Fruit fly (Drosophila melanogaster) whole organism, embryonic: ENCODE data around the gene Mzt1.

Experiments used
- Abd-B ChIP-seq: fragments of 200-800 bp; sonication (Bioruptor generic); optimal IDR thresholded peaks from 2 replicates; lab custom pipeline; 2018; ENCODE audit warnings: missing biosample characterization, mild to moderate bottlenecking, missing genetic modification characterization, moderate library complexity
- Adf1 ChIP-seq: fragments of 200-800 bp; sonication (Bioruptor generic); IDR thresholded peaks from 2 replicates; pipeline ENCODE4 v1.3.6; 2022; ENCODE audit warnings: missing biosample characterization, missing genetic modification characterization
- Aef1 ChIP-seq: fragments of 200-800 bp; sonication (Bioruptor generic); IDR thresholded peaks from 3 replicates; pipeline ENCODE4 v1.3.6; 2022; ENCODE audit warnings: missing biosample characterization, missing genetic modification characterization
- Blimp-1 ChIP-seq: fragments of 200-800 bp; sonication (Bioruptor generic); optimal IDR thresholded peaks from 3 replicates; lab custom pipeline; 2018; ENCODE audit warnings: missing biosample characterization, missing genetic modification characterization, mild to moderate bottlenecking, moderate library complexity, missing genetic modification reagents
- CG14667 ChIP-seq: fragments of 200-800 bp; sonication (Bioruptor generic); IDR thresholded peaks from 2 replicates; pipeline ENCODE4 v1.3.6; 2022; ENCODE audit warnings: missing biosample characterization, missing genetic modification characterization
- CG15479 ChIP-seq: fragments of 200-800 bp; sonication (Bioruptor generic); optimal IDR thresholded peaks from 3 replicates; lab custom pipeline; 2019; ENCODE audit warnings: missing biosample characterization, mild to moderate bottlenecking, missing genetic modification characterization, moderate library complexity
- CG17568 ChIP-seq: fragments of 200-800 bp; sonication (Bioruptor generic); optimal IDR thresholded peaks from 2 replicates; lab custom pipeline; 2018; ENCODE audit warnings: missing biosample characterization, mild to moderate bottlenecking, missing genetic modification characterization, moderate library complexity
- CG18262 ChIP-seq: fragments of 200-800 bp; optimal IDR thresholded peaks from 3 replicates; lab custom pipeline; 2019; ENCODE audit warnings: missing biosample characterization, mild to moderate bottlenecking, missing genetic modification characterization, moderate library complexity
- CG32532 ChIP-seq: fragments of 200-800 bp; sonication (Bioruptor generic); IDR thresholded peaks from 2 replicates; pipeline ENCODE4 v1.3.6; 2022; ENCODE audit warnings: missing biosample characterization, missing genetic modification characterization
- CG32767 ChIP-seq: fragments of 200-800 bp; sonication (Bioruptor generic); IDR thresholded peaks from 2 replicates; pipeline ENCODE4 v1.3.6; 2022; ENCODE audit warnings: missing biosample characterization, missing genetic modification characterization
- CG4328 ChIP-seq: fragments of 200-800 bp; sonication (Bioruptor generic); optimal IDR thresholded peaks from 3 replicates; lab custom pipeline; 2017; ENCODE audit warnings: missing biosample characterization, missing genetic modification reagents, missing genetic modification characterization
- CG6689 ChIP-seq: fragments of 200-800 bp; sonication (Bioruptor generic); IDR thresholded peaks from 2 replicates; pipeline ENCODE4 v1.3.6; 2022; ENCODE audit warnings: missing biosample characterization, missing genetic modification characterization
- CG7839 ChIP-seq: fragments of 200-800 bp; sonication (Bioruptor generic); optimal IDR thresholded peaks from 3 replicates; lab custom pipeline; 2018; ENCODE audit warnings: missing biosample characterization, mild to moderate bottlenecking, missing genetic modification characterization, moderate library complexity
- Drgx ChIP-seq: fragments of 200-800 bp; sonication (Bioruptor generic); IDR thresholded peaks from 2 replicates; pipeline ENCODE4 v1.3.6; 2022; ENCODE audit warnings: missing biosample characterization, missing genetic modification characterization
- E2f2 ChIP-seq: fragments of 200-800 bp; sonication (Bioruptor generic); IDR thresholded peaks from 2 replicates; pipeline ENCODE4 v1.3.6; 2022; ENCODE audit warnings: missing biosample characterization, missing genetic modification characterization
- Ets65A ChIP-seq: fragments of 200-800 bp; sonication (Bioruptor generic); peaks from one replicate; lab custom pipeline; 2016; ENCODE audit warnings: missing biosample characterization, missing genetic modification characterization
- Jarid2 ChIP-seq: fragments of 200-800 bp; sonication (Bioruptor generic); optimal IDR thresholded peaks from 3 replicates; lab custom pipeline; 2017; ENCODE audit warnings: mild to moderate bottlenecking, missing biosample characterization, missing genetic modification reagents, missing genetic modification characterization
- Nf-YA ChIP-seq: fragments of 200-800 bp; sonication (Bioruptor generic); IDR thresholded peaks from 2 replicates; pipeline ENCODE4 v1.3.6; 2022; ENCODE audit warnings: missing biosample characterization, missing genetic modification characterization
- Optix ChIP-seq: fragments of 200-800 bp; sonication (Bioruptor generic); IDR thresholded peaks from 3 replicates; pipeline ENCODE4 v1.3.6; 2022; ENCODE audit warnings: missing biosample characterization, missing genetic modification characterization
- Pdp1 ChIP-seq, 2 experiments: fragments of 200-800 bp; sonication (Bioruptor generic); optimal IDR thresholded peaks; 3 replicates each; lab custom pipeline; 2016; ENCODE audit warnings: missing biosample characterization in 2 of 2, missing genetic modification characterization in 2 of 2, mild to moderate bottlenecking in 1 of 2, moderate library complexity in 1 of 2
- Sox102F ChIP-seq: fragments of 200-800 bp; sonication (Bioruptor generic); optimal IDR thresholded peaks from 2 replicates; lab custom pipeline; 2018; ENCODE audit warnings: missing biosample characterization, mild to moderate bottlenecking, missing genetic modification characterization, moderate library complexity
- abd-A ChIP-seq: fragments of 200-800 bp; sonication (Bioruptor generic); optimal IDR thresholded peaks from 3 replicates; lab custom pipeline; 2019; ENCODE audit warnings: missing biosample characterization, mild to moderate bottlenecking, missing genetic modification characterization, moderate library complexity
- bbx ChIP-seq: fragments of 200-800 bp; sonication (Bioruptor generic); IDR thresholded peaks from 2 replicates; pipeline ENCODE4 v1.3.6; 2022; ENCODE audit warnings: missing biosample characterization, missing genetic modification characterization; ENCODE audit not compliant: partially characterized antibody
- caup ChIP-seq: fragments of 200-800 bp; sonication (Bioruptor generic); optimal IDR thresholded peaks from 3 replicates; lab custom pipeline; 2017; ENCODE audit warnings: missing biosample characterization, mild to moderate bottlenecking, missing genetic modification characterization, moderate library complexity; ENCODE audit not compliant: severe bottlenecking
- ci ChIP-seq: fragments of 200-800 bp; sonication (Bioruptor generic); IDR thresholded peaks from 3 replicates; pipeline ENCODE4 v1.3.6; 2022; ENCODE audit warnings: missing biosample characterization, missing genetic modification characterization
- dmrt11E ChIP-seq: fragments of 200-800 bp; sonication (Bioruptor generic); optimal IDR thresholded peaks from 3 replicates; lab custom pipeline; 2018; ENCODE audit warnings: missing biosample characterization, mild to moderate bottlenecking, missing genetic modification characterization, moderate library complexity
- ems ChIP-seq: fragments of 200-800 bp; sonication (Bioruptor generic); optimal IDR thresholded peaks from 3 replicates; lab custom pipeline; 2016; ENCODE audit warnings: missing biosample characterization, missing genetic modification characterization
- grn ChIP-seq: fragments of 200-800 bp; sonication (Bioruptor generic); optimal IDR thresholded peaks from 3 replicates; lab custom pipeline; 2017; ENCODE audit warnings: missing biosample characterization, missing genetic modification characterization
- hth ChIP-seq: fragments of >200 bp; optimal IDR thresholded peaks from 2 replicates; lab custom pipeline; 2017; ENCODE audit warnings: inconsistent platforms
- inv ChIP-seq: fragments of 200-800 bp; sonication (Bioruptor generic); IDR thresholded peaks from 2 replicates; pipeline ENCODE4 v1.3.6; 2022; ENCODE audit warnings: missing biosample characterization, missing genetic modification characterization; ENCODE audit not compliant: partially characterized antibody
- lov ChIP-seq, 2 experiments: fragments of 200-800 bp in 1 of 2; fragments of >200 bp in 1 of 2; sonication (Bioruptor generic) in 1 of 2; IDR thresholded peaks in 1 of 2; optimal IDR thresholded peaks in 1 of 2; 2 replicates in 1 of 2; 3 replicates in 1 of 2; pipeline versions ENCODE4 v1.3.6 to Lab custom; 2017 to 2022; ENCODE audit warnings: missing biosample characterization in 1 of 2, missing genetic modification characterization in 1 of 2
- oc ChIP-seq: fragments of 200-800 bp; sonication (Bioruptor generic); optimal IDR thresholded peaks from 2 replicates; lab custom pipeline; 2018; ENCODE audit warnings: missing biosample characterization, mild to moderate bottlenecking, missing genetic modification characterization, moderate library complexity
- odd ChIP-seq: fragments of 200-800 bp; sonication (Bioruptor generic); optimal IDR thresholded peaks from 2 replicates; lab custom pipeline; 2017; ENCODE audit warnings: missing biosample characterization, mild to moderate bottlenecking, missing genetic modification characterization
- pfk ChIP-seq: fragments of 200-800 bp; sonication (Bioruptor generic); optimal IDR thresholded peaks from 2 replicates; lab custom pipeline; 2018; ENCODE audit warnings: missing biosample characterization, mild to moderate bottlenecking, missing genetic modification characterization, moderate library complexity
- pros ChIP-seq: fragments of 200-800 bp; sonication (Bioruptor generic); optimal IDR thresholded peaks from 3 replicates; lab custom pipeline; 2019; ENCODE audit warnings: missing biosample characterization, mild to moderate bottlenecking, missing genetic modification characterization, moderate library complexity
- sqz ChIP-seq: fragments of 200-800 bp; sonication (Bioruptor generic); optimal IDR thresholded peaks from 3 replicates; lab custom pipeline; 2018; ENCODE audit warnings: missing biosample characterization, mild to moderate bottlenecking, missing genetic modification characterization
- twi ChIP-seq: fragments of 200-800 bp; optimal IDR thresholded peaks from 2 replicates; lab custom pipeline; 2019; ENCODE audit warnings: missing biosample characterization, mild to moderate bottlenecking, missing genetic modification characterization, moderate library complexity
- unpg ChIP-seq: fragments of 200-800 bp; sonication (Bioruptor generic); optimal IDR thresholded peaks from 3 replicates; lab custom pipeline; 2018; ENCODE audit warnings: missing biosample characterization, mild to moderate bottlenecking, missing genetic modification characterization, moderate library complexity
- vvl ChIP-seq: fragments of 200-800 bp; sonication (Bioruptor generic); IDR thresholded peaks from 2 replicates; pipeline ENCODE4 v1.3.6; 2022; ENCODE audit warnings: missing biosample characterization, missing genetic modification characterization
- z ChIP-seq: fragments of 200-800 bp; sonication (Bioruptor generic); IDR thresholded peaks from 3 replicates; pipeline ENCODE4 v1.3.6; 2022; ENCODE audit warnings: missing biosample characterization, missing genetic modification characterization
- zen ChIP-seq: fragments of 200-800 bp; sonication (Bioruptor generic); optimal IDR thresholded peaks from 3 replicates; lab custom pipeline; 2018; ENCODE audit warnings: missing biosample characterization, mild to moderate bottlenecking, missing genetic modification characterization, moderate library complexity

Mzt1 gene

DNA sequence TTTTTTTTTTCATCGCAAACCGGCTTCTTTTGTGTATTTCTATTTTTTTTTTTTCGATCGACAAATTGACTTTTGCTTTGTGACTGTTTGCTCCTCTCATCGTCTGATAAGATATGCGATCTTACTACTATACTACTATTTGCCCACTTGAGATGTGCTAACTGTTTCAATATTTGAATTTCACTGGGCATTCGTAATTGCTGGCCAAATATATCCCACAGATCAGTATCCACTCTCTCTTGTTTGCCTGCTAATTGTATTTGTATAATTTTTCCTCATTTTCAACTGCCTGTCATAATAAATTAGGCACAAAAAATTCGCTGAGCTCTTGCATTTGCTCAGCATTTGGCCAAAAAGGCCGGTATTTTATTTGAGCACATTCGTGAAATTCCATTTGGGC, 44.3 kb downstream of the Mzt1 start (continued):
- TF ChIP-seq dmrt11E (tag; lab: Kevin White, UChicago) (no peak), inv (GFP tag; lab: Robert Waterston, UW) (no peak), hth (lab: Kevin White, UChicago) (no peak), caup (peak; percentile 6), CG6689 (no peak), CG32532 (GFP tag; lab: Robert Waterston, UW) (no peak), unpg (peak; percentile 12), ems (GFP tag; lab: Kevin White, UChicago) (no peak)
- TF ChIP-seq, all 482 proteins: peak for 18

DNA sequence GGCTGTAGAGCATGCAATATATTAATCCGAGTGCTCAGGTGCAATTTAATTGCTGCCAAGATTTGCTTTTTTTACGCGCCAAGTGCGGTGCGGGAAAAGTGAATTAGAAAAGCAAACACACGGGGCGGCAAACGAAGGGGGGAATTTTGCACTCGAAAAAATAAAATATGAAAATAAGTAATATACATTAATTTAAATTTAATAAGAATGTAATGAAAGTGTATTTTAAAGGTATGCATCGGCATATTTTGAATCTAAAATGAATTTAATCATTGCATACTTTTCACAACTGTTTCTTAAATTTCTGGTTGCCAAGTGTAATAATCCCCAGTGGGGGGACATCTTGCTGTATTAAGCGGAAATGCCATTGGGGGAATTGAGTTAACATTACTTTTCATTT, 45.1 kb downstream of the Mzt1 start:
- TF ChIP-seq CG32532 (GFP tag; lab: Robert Waterston, UW): 0 out of 2 replicates have a peak, but pooled peaks have one; percentile 13
- TF ChIP-seq bbx (GFP tag; lab: Robert Waterston, UW): no peak
- TF ChIP-seq, all 482 proteins: peak for 1

DNA sequence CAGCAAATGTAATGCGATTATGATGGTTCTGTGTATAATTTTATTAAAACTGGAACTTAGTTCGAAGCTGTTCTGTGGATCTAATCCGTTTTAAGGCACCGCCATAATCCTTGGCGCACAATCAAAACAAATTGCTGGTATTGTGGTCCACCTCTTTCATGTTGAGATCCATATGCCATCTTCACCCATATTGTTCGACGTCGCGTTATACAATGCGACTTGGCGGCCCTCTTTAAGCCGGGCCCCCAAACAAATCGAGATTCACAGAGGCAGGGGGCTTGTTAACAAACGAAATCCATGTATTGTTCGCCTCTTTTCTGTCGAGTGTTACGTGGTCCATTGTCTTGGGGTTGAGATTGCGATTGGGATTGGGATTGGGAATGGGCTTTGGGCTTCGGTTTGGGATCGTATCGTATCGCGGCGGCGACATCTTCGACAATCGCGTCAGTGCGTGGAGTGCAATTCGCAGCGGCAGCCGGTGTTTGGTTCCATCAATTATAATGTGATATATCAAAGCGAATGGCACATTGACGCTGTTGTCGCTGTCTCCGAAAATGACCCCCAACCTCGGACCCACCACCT, 47.8 kb downstream of the Mzt1 start:
- TF ChIP-seq CG4328 (GFP tag; lab: Kevin White, UChicago): no peak
- TF ChIP-seq oc (tag; lab: Kevin White, UChicago): peak; percentile 91
- TF ChIP-seq Pdp1 (GFP tag; optimal IDR thresholded peaks at IDR 0.05; lab: Kevin White, UChicago): peak in 1 of 2 experiments; percentile 76
- peak; percentile 4 for TF ChIP-seq Sox102F (GFP tag; lab: Kevin White, UChicago)
- TF ChIP-seq grn (GFP tag; lab: Kevin White, UChicago): peak; percentile 55
- TF ChIP-seq, all 482 proteins: peak for 4

DNA sequence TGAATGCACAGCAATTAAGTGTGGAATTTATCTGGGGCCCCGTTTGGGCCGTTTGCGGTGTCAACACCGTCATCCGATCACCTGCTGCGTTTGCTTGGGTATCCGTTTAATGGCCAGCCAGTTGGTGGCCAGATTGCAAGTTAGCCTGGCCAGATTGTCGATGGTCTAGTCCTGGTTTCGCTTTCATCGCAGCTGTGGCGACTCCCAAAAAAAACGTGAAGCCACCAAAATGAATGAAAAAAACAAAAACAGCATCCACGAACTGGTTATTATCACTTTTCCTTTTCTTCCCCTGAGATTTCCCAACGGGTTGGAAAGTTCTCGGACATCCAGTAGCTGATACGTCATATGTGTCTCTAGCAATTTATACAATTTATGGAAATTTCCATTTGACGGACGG, 48.5 kb downstream of the Mzt1 start:
- no peak for TF ChIP-seq CG14667 (GFP tag; lab: Robert Waterston, UW)
- TF ChIP-seq Blimp-1 (GFP tag; lab: Kevin White, UChicago): peak; percentile 95
- TF ChIP-seq lov (optimal IDR thresholded peaks at IDR 0.05; lab: Kevin White, UChicago): no peak
- no peak for TF ChIP-seq lov (GFP tag; IDR thresholded peaks at IDR 0.05; lab: Robert Waterston, UW)
- no peak for TF ChIP-seq E2f2 (GFP tag; lab: Robert Waterston, UW)
- TF ChIP-seq zen (tag; lab: Kevin White, UChicago): peak; percentile 51
- no peak for TF ChIP-seq Abd-B
- no peak for TF ChIP-seq pfk (GFP tag; lab: Kevin White, UChicago)
- peak; percentile 48 for TF ChIP-seq twi
- peak; percentile 22 for TF ChIP-seq Ets65A
- TF ChIP-seq Optix (GFP tag; lab: Robert Waterston, UW): no peak
- TF ChIP-seq abd-A: peak; percentile 38
- TF ChIP-seq CG18262 (tag; lab: Kevin White, UChicago): no peak
- no peak for TF ChIP-seq Nf-YA (GFP tag; lab: Robert Waterston, UW)

DNA sequence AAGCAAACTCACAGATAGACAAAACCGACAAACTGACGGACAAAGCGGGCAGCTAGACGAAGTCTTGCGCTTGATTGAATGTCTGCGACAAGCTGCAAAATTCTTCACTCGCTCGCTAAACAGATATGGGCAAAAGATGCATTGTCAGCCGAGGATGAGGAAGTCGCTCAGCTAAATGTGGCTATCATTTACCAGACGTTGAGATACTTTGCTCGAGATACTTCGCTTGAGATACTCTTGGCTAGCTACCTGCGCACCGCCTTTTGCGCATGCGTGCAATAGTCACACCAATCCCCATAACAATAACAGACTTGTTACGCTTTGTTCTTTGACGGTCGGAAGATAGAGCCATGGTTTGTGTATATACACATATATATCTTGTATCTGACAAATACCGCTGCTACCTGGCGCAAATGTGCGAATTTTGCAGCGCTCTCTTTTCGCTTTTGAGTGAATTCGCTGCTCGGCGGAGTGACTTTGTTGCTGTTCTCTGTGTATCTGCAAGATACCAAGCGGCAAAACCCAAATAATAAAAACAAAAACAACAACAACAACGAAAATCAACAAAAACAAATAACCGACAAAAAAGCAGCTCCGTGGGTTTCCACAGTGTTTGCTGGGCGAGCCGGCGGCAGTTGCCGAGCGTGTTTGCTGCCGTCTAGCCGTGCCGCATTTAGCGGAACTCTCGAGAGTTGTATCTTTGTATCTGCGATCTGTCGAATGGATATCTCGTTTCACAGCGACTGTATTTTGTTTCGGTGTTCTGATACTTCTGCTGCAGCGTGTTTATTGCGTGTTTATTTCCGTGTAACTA, 49.8 kb downstream of the Mzt1 start:
- 0 out of 2 replicates have a peak, but pooled peaks have one; percentile 16 for TF ChIP-seq CG32767 (GFP tag; lab: Robert Waterston, UW)
- 0 out of 2 replicates have a peak, but pooled peaks have one; percentile 23 for TF ChIP-seq Drgx (GFP tag; lab: Robert Waterston, UW)
- TF ChIP-seq Aef1: 0 out of 3 replicates have a peak, but pooled peaks have one; percentile 33
- peak; percentile 6; the same call in 1 of the 2 replicates for TF ChIP-seq vvl
- peak; percentile 23 for TF ChIP-seq odd (GFP tag; lab: Kevin White, UChicago)
- TF ChIP-seq CG15479 (GFP tag; lab: Kevin White, UChicago): peak; percentile 100
- TF ChIP-seq pros (GFP tag; lab: Kevin White, UChicago): peak; percentile 81
- peak; percentile 57; the same call in 1 of the 3 replicates for TF ChIP-seq ci (GFP tag; lab: Robert Waterston, UW)
- peak; percentile 88 for TF ChIP-seq z
- peak; percentile 28 for TF ChIP-seq CG17568 (GFP tag; lab: Kevin White, UChicago)
- peak; percentile 16; the same call in 1 of the 2 replicates for TF ChIP-seq Adf1
- no peak for TF ChIP-seq CG7839 (tag; lab: Kevin White, UChicago)
- TF ChIP-seq Jarid2: peak; percentile 45
- peak; percentile 39 for TF ChIP-seq sqz (GFP tag; lab: Kevin White, UChicago)
